Fruit fly (Drosophila melanogaster): ENCODE measurements around the gene CG7910.

Gene CG7910

DNA sequence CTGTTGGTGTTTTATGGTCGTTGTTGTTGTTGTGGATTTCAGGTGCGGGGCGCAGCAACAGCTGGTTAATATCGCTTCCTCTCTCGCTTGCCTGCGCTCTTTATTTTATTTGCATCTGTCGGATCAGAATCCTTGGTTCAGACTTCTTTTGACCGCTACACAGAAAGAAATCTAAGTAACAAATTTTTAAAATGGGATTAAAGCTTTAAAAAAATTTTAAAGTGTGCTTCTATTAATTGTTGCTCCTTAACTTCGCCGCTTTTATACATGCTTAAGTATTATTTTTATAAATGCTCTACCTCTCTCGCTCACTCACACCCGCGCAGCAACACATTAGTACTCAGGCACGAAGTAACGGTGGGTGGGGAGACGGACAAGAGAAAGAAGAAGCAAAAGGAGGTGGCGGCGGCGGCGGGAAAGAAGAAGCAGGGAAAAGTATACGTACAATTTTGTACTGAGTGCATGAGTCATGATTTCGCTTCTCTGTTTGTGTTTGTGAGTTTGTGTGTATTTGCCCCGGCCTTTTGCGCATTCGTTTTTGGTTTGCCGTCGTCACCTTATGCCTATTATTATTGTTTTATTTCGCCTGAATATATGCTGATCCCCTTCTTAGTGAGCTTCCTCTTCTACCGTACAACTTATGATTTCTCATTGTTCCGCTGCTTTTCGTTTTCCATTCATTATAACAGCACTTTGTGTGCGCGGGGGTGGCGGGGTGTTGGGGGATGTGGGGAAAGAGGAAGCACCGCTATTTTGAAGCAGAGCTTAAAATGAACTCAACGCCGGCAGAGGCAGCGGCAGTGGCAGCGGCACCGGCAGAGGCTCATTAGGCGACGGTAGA lies 27.0 kb downstream of the CG7910 start (continued):
- TF ChIP-seq CG12104 (GFP tag; optimal IDR thresholded peaks at IDR 0.05), result peak; percentile 57
- TF ChIP-seq Sry-β (GFP tag; optimal IDR thresholded peaks at IDR 0.05), result peak; percentile 12
- TF ChIP-seq CG3995 (GFP tag; optimal IDR thresholded peaks at IDR 0.05), result peak; percentile 14
- TF ChIP-seq ssp (GFP tag; IDR thresholded peaks at IDR 0.05), result peak; percentile 64
- TF ChIP-seq peb (GFP tag; IDR thresholded peaks at IDR 0.05), result peak; percentile 68
- peak; percentile 37 for TF ChIP-seq maf-S (GFP tag; optimal IDR thresholded peaks at IDR 0.05)
- peak; percentile 89 for TF ChIP-seq CG17359 (tag; optimal IDR thresholded peaks at IDR 0.05)
- TF ChIP-seq Drgx (GFP tag; IDR thresholded peaks at IDR 0.05), result peak; percentile 71
- TF ChIP-seq CG7271 (tag; optimal IDR thresholded peaks at IDR 0.05), result peak; percentile 77
- peak; percentile 67 for TF ChIP-seq fu2 (GFP tag; optimal IDR thresholded peaks at IDR 0.05)
- peak; percentile 68; the same call in 2 of the 3 replicates for TF ChIP-seq CG7357 (GFP tag; IDR thresholded peaks at IDR 0.05)
- peak; percentile 34 for TF ChIP-seq CG1832 (GFP tag; optimal IDR thresholded peaks at IDR 0.05)
- peak; percentile 21 for TF ChIP-seq CG34376 (GFP tag; optimal IDR thresholded peaks at IDR 0.05)
- peak; percentile 85 for TF ChIP-seq pb (GFP tag; optimal IDR thresholded peaks at IDR 0.05)
- peak; percentile 77 for TF ChIP-seq CG14441 (GFP tag; IDR thresholded peaks at IDR 0.05)
- TF ChIP-seq Bteb2 (GFP tag; optimal IDR thresholded peaks at IDR 0.05), result peak; percentile 75
- peak; percentile 84 for TF ChIP-seq CG30403 (GFP tag; optimal IDR thresholded peaks at IDR 0.05)
- peak; percentile 64 for TF ChIP-seq cato (GFP tag; optimal IDR thresholded peaks at IDR 0.05; ENCODE audit: borderline replicate concordance)
- TF ChIP-seq grn (GFP tag; optimal IDR thresholded peaks at IDR 0.05), result peak; percentile 71
- peak; percentile 82 for TF ChIP-seq grau (tag; optimal IDR thresholded peaks at IDR 0.05)
- no peak for TF ChIP-seq unc-4 (GFP tag; IDR thresholded peaks at IDR 0.05; ENCODE audit: partially characterized antibody)
- peak; percentile 75 for TF ChIP-seq nom (GFP tag; optimal IDR thresholded peaks at IDR 0.05)
- TF ChIP-seq Vsx1 (GFP tag; optimal IDR thresholded peaks at IDR 0.05), result peak; percentile 24
- peak; percentile 81 to 83 for TF ChIP-seq Hr51 (GFP tag; optimal IDR thresholded peaks at IDR 0.05)
- TF ChIP-seq croc (GFP tag; conservative IDR thresholded peaks at IDR 0.05), result peak; percentile 63
- TF ChIP-seq CG9932 (GFP tag; IDR thresholded peaks at IDR 0.05), result peak; percentile 59
- peak; percentile 80 for TF ChIP-seq seq (GFP tag; IDR thresholded peaks at IDR 0.05)
- TF ChIP-seq CG1792 (GFP tag; optimal IDR thresholded peaks at IDR 0.05), result peak; percentile 65
- peak; percentile 74 for TF ChIP-seq Atf-2 (GFP tag; optimal IDR thresholded peaks at IDR 0.05)
- peak; percentile 81 for TF ChIP-seq vfl (GFP tag; optimal IDR thresholded peaks at IDR 0.05)
- peak; percentile 32 for TF ChIP-seq schlank (tag; optimal IDR thresholded peaks at IDR 0.05)
- TF ChIP-seq Ets97D (GFP tag; optimal IDR thresholded peaks at IDR 0.05), result peak; percentile 56
- TF ChIP-seq Scr (GFP tag; IDR thresholded peaks at IDR 0.05; ENCODE audit: partially characterized antibody), result no peak
- TF ChIP-seq eve (GFP tag; optimal IDR thresholded peaks at IDR 0.05), result peak in 1 of 2 experiments; percentile 87
- TF ChIP-seq Lhr (GFP tag; optimal IDR thresholded peaks at IDR 0.05), result peak; percentile 20
- no peak for TF ChIP-seq HLHmδ (GFP tag; optimal IDR thresholded peaks at IDR 0.05)
- TF ChIP-seq CG1602 (GFP tag; optimal IDR thresholded peaks at IDR 0.05), result peak; percentile 53
- TF ChIP-seq salm (tag; optimal IDR thresholded peaks at IDR 0.05), result peak; percentile 70
- peak; percentile 83 for TF ChIP-seq Awh (GFP tag; IDR thresholded peaks at IDR 0.05)
- peak; percentile 28 for TF ChIP-seq CG4282 (GFP tag; optimal IDR thresholded peaks at IDR 0.05)
- peak; percentile 41 for TF ChIP-seq CG5180 (GFP tag; optimal IDR thresholded peaks at IDR 0.05)
- TF ChIP-seq Bgb (GFP tag; IDR thresholded peaks at IDR 0.05; ENCODE audit: partially characterized antibody), result no peak
- TF ChIP-seq Lpt (GFP tag; optimal IDR thresholded peaks at IDR 0.05), result no peak
- TF ChIP-seq repo (GFP tag; optimal IDR thresholded peaks at IDR 0.05), result peak; percentile 72
- peak; percentile 83 for TF ChIP-seq row (GFP tag; IDR thresholded peaks at IDR 0.05)
- TF ChIP-seq PHDP (tag; optimal IDR thresholded peaks at IDR 0.05), result peak; percentile 85
- no peak for TF ChIP-seq Dref (GFP tag; IDR thresholded peaks at IDR 0.05)
- TF ChIP-seq Doc2 (GFP tag; IDR thresholded peaks at IDR 0.05), result no peak
- TF ChIP-seq lilli (GFP tag; optimal IDR thresholded peaks at IDR 0.05), result peak; percentile 90
